Worm (Caenorhabditis elegans): ENCODE measurements around the gene gln-1.

gln-1 gene

DNA sequence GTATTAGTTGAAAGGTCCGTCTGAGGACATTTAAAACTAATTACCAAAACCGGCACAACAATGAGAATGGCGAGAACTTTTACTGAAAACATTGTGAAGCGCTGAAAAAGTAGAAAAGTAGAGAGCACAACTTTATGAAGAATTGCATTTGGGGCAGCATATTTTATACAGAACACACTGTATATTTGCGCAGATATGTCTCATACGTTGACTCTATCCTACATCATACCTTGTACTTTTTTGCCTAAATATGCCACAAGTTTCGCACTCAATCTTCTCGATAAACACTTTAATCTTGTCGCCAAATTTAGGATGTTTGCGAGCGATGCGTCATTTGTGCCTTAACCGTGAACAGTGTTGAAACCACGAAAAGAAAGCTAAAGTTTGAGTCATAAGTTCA is 45.2 kb downstream of the gln-1 start, which contains the start of gene C15H9.11:
TSS of gene C15H9.11 (minus strand) at position 101 of the 400 bp plus-strand sequence.
- TF ChIP-seq nhr-20 (tag; optimal IDR thresholded peaks at IDR 0.05) = no peak
- TF ChIP-seq F16B12.6 (tag; optimal IDR thresholded peaks at IDR 0.05) = no peak
- no peak for TF ChIP-seq nhr-237 (tag; optimal IDR thresholded peaks at IDR 0.05)
- no peak for TF ChIP-seq ztf-11 (tag; optimal IDR thresholded peaks at IDR 0.05)
- TF ChIP-seq dsc-1 (tag; optimal IDR thresholded peaks at IDR 0.05) = no peak
- no peak for TF ChIP-seq pax-3 (tag; optimal IDR thresholded peaks at IDR 0.05)
- no peak for TF ChIP-seq efl-1 (optimal IDR thresholded peaks at IDR 0.05)
- TF ChIP-seq efl-1 (GFP tag; optimal IDR thresholded peaks at IDR 0.05 in 1 of 2) = no peak
- no peak for TF ChIP-seq fkh-8 (tag; optimal IDR thresholded peaks at IDR 0.05)

DNA sequence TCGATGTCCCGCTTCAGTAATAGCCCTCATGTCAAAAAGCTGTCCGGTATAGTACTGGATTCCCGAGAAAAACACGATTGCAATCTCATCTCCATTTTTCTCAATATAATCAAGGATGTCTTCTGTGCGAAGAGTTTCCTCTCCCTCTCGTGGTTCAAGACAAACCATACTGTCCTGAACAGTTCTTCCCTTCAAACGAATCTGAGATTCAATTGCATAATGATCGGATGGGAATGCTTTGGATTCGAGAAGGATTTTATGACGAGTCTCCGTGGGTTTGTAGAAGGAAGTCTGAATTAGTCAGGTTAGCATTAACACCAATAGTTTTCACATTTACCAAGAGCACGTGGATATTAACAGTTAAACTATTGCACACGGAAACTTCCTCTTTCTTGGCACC is 49.9 kb downstream of the gln-1 start:
- TF ChIP-seq egl-13 (tag; optimal IDR thresholded peaks at IDR 0.05) (no peak), efl-3 (GFP tag; optimal IDR thresholded peaks at IDR 0.05) (no peak), ztf-11 (tag; optimal IDR thresholded peaks at IDR 0.05) (no peak), xbp-1 (tag; optimal IDR thresholded peaks at IDR 0.05) (no peak), lir-3 (tag; optimal IDR thresholded peaks at IDR 0.05; ENCODE audit: poor library complexity) (no peak), alr-1 (tag; optimal IDR thresholded peaks at IDR 0.05; ENCODE audit: borderline replicate concordance) (no peak), nhr-76 (tag; optimal IDR thresholded peaks at IDR 0.05) (no peak), vab-15 (tag; optimal IDR thresholded peaks at IDR 0.05) (no peak), nhr-20 (tag; optimal IDR thresholded peaks at IDR 0.05) (no peak), elt-3 (tag; optimal IDR thresholded peaks at IDR 0.05) (no peak), ama-1 (optimal IDR thresholded peaks at IDR 0.05) (no peak), aha-1 (tag; optimal IDR thresholded peaks at IDR 0.05) (no peak), ceh-82 (tag; optimal IDR thresholded peaks at IDR 0.05) (no peak), nhr-28 (tag; optimal IDR thresholded peaks at IDR 0.05) (no peak)

- TF ChIP-seq elt-3 (tag; optimal IDR thresholded peaks at IDR 0.05) = peak in 3 of 6 experiments; percentile 43 to 84 (median 61)
- TF ChIP-seq ceh-90 (tag; optimal IDR thresholded peaks at IDR 0.05) = no peak
- TF ChIP-seq nhr-90 (tag; optimal IDR thresholded peaks at IDR 0.05; ENCODE audit: poor library complexity) = peak; percentile 25
- peak; percentile 56 for TF ChIP-seq nhr-20 (tag; optimal IDR thresholded peaks at IDR 0.05)
- no peak for TF ChIP-seq nhr-76 (tag; optimal IDR thresholded peaks at IDR 0.05)
- TF ChIP-seq nhr-71 (tag; optimal IDR thresholded peaks at IDR 0.05) = peak; percentile 19
- peak; percentile 90 for TF ChIP-seq blmp-1 (tag; optimal IDR thresholded peaks at IDR 0.05)
- TF ChIP-seq snu-23 (GFP tag; optimal IDR thresholded peaks at IDR 0.05) = peak; percentile 9
- TF ChIP-seq ceh-8 (GFP tag; optimal IDR thresholded peaks at IDR 0.05) = no peak
- peak; percentile 62 for TF ChIP-seq lin-14 (GFP tag; optimal IDR thresholded peaks at IDR 0.05)
- no peak for TF ChIP-seq zip-4 (GFP tag; optimal IDR thresholded peaks at IDR 0.05)
- peak; percentile 71 for TF ChIP-seq nhr-85 (tag)
Measured at ce11 chrX:6109288-6109770, 51.3 kb downstream of the gln-1 start, which contains the start of gene kynu-1. TSS of gene kynu-1 (minus strand) at chrX:6109338.
